Fruit fly (Drosophila melanogaster) whole organism, adult: ENCODE data around the gene CG11893.

Experiments
- CG14711 ChIP-seq: fragments of 200-800 bp; sonication (Bioruptor generic); optimal IDR thresholded peaks from 2 replicates; lab custom pipeline; 2018; ENCODE audit warnings: missing biosample characterization, mild to moderate bottlenecking, missing genetic modification characterization, moderate library complexity
- CG1620 ChIP-seq: fragments of 200-800 bp; sonication (Bioruptor generic); optimal IDR thresholded peaks from 2 replicates; lab custom pipeline; 2016; ENCODE audit warnings: missing biosample characterization, missing genetic modification characterization
- CG33017 ChIP-seq: fragments of 200-800 bp; sonication (Bioruptor generic); optimal IDR thresholded peaks from 2 replicates; lab custom pipeline; 2018; ENCODE audit warnings: missing biosample characterization, mild to moderate bottlenecking, missing genetic modification characterization, moderate library complexity
- CG5204 ChIP-seq: fragments of 200-800 bp; sonication (Bioruptor generic); optimal IDR thresholded peaks from 2 replicates; lab custom pipeline; 2016; ENCODE audit warnings: missing biosample characterization, missing genetic modification characterization
- CG7045 ChIP-seq: fragments of 200-800 bp; sonication (Bioruptor generic); optimal IDR thresholded peaks from 2 replicates; lab custom pipeline; 2017; ENCODE audit warnings: missing biosample characterization, mild to moderate bottlenecking, missing genetic modification characterization
- Clk ChIP-seq: fragments of 200-800 bp; sonication (Bioruptor generic); optimal IDR thresholded peaks from 2 replicates; lab custom pipeline; 2017; ENCODE audit warnings: missing biosample characterization, missing genetic modification characterization
- Crg-1 ChIP-seq: fragments of 200-800 bp; sonication (Bioruptor generic); optimal IDR thresholded peaks from 2 replicates; lab custom pipeline; 2016; ENCODE audit warnings: missing biosample characterization, missing genetic modification characterization
- bab1 ChIP-seq: fragments of 200-800 bp; sonication (Bioruptor generic); optimal IDR thresholded peaks from 3 replicates; lab custom pipeline; 2019; ENCODE audit warnings: missing biosample characterization, mild to moderate bottlenecking, missing genetic modification characterization, moderate library complexity
- kay ChIP-seq: fragments of 200-800 bp; sonication (Bioruptor generic); peaks from one replicate; lab custom pipeline; 2016; ENCODE audit warnings: missing biosample characterization, missing genetic modification characterization, borderline replicate concordance
- pad ChIP-seq: fragments of 200-800 bp; sonication (Bioruptor generic); optimal IDR thresholded peaks from 3 replicates; lab custom pipeline; 2017; ENCODE audit warnings: missing biosample characterization, missing genetic modification characterization, mild to moderate bottlenecking, moderate library complexity, missing genetic modification reagents
- toe ChIP-seq: fragments of 200-800 bp; sonication (Bioruptor generic); optimal IDR thresholded peaks from 2 replicates; lab custom pipeline; 2016; ENCODE audit warnings: missing biosample characterization, missing genetic modification characterization

- TF ChIP-seq pad (GFP tag; lab: Kevin White, UChicago), result no peak
- TF ChIP-seq CG5204 (GFP tag; lab: Kevin White, UChicago), result no peak
- TF ChIP-seq CG7045 (GFP tag; lab: Kevin White, UChicago), result no peak
- TF ChIP-seq toe (GFP tag; lab: Kevin White, UChicago), result no peak
- no peak for TF ChIP-seq CG33017
- TF ChIP-seq Clk, result no peak
- no peak for TF ChIP-seq CG14711 (tag; lab: Kevin White, UChicago)
- TF ChIP-seq kay (GFP tag; lab: Kevin White, UChicago), result no peak
- no peak for TF ChIP-seq bab1 (GFP tag; lab: Kevin White, UChicago)
- no peak for TF ChIP-seq Crg-1 (GFP tag; lab: Kevin White, UChicago)
- TF ChIP-seq CG1620 (GFP tag; lab: Kevin White, UChicago), result no peak
These were observed 33.0 kb downstream of the CG11893 start, which contains the start of gene CG10562 for dm6 chr3R:25322657-25323056.
